Worm (Caenorhabditis elegans): Measurements from ENCODE around the gene Y97E10B.1.

The Y97E10B.1 gene

ce11 chrV:7904389-7904788 lies 39.3 kb upstream of the Y97E10B.1 start:
- TF ChIP-seq pbrm-1 (GFP tag; IDR thresholded peaks at IDR 0.05) = no peak
- no peak for TF ChIP-seq hlh-12 (tag; optimal IDR thresholded peaks at IDR 0.05)
- TF ChIP-seq nhr-27 (tag; optimal IDR thresholded peaks at IDR 0.05) = no peak
- TF ChIP-seq C06A6.2 (GFP tag; conservative IDR thresholded peaks at IDR 0.05) = no peak
- no peak for TF ChIP-seq ztf-22 (GFP tag; optimal IDR thresholded peaks at IDR 0.05)
- no peak for TF ChIP-seq ets-4 (GFP tag; optimal IDR thresholded peaks at IDR 0.05)
- no peak for TF ChIP-seq F49E8.2 (tag; optimal IDR thresholded peaks at IDR 0.05; ENCODE audit: insufficient read depth)
- no peak for TF ChIP-seq lsl-1 (GFP tag; optimal IDR thresholded peaks at IDR 0.05)
- TF ChIP-seq snpc-1.3 (tag; optimal IDR thresholded peaks at IDR 0.05; ENCODE audit: insufficient read depth) = no peak
- TF ChIP-seq unc-62 (GFP tag; optimal IDR thresholded peaks at IDR 0.05) = no peak
- no peak for TF ChIP-seq dox-1 (GFP tag; IDR thresholded peaks at IDR 0.05)

ce11 chrV:7908431-7908830 lies 35.2 kb upstream of the Y97E10B.1 start:
- TF ChIP-seq repo-1 (tag; optimal IDR thresholded peaks at IDR 0.05) = no peak
- TF ChIP-seq F57C9.4 (tag; optimal IDR thresholded peaks at IDR 0.05) = no peak
- TF ChIP-seq snpc-4 (GFP tag; optimal IDR thresholded peaks at IDR 0.05) = no peak
- no peak for TF ChIP-seq snpc-4 (tag; optimal IDR thresholded peaks at IDR 0.05)
- no peak for TF ChIP-seq F57A8.1 (GFP tag; optimal IDR thresholded peaks at IDR 0.05)
- TF ChIP-seq F22D6.2 (tag; optimal IDR thresholded peaks at IDR 0.05) = no peak
- no peak for TF ChIP-seq tlf-1 (GFP tag; optimal IDR thresholded peaks at IDR 0.05)
- TF ChIP-seq B0019.2 (GFP tag; conservative IDR thresholded peaks at IDR 0.05) = no peak
- no peak for TF ChIP-seq nfya-1 (tag; optimal IDR thresholded peaks at IDR 0.05; ENCODE audit: borderline replicate concordance, insufficient read depth)
- TF ChIP-seq zfh-2 (GFP tag; conservative IDR thresholded peaks at IDR 0.05) = no peak
- no peak for TF ChIP-seq mxl-1 (tag; optimal IDR thresholded peaks at IDR 0.05)
- no peak for TF ChIP-seq gei-17 (GFP tag; optimal IDR thresholded peaks at IDR 0.05)
- no peak for TF ChIP-seq nhr-179 (tag; optimal IDR thresholded peaks at IDR 0.05)
- TF ChIP-seq let-607 (tag; optimal IDR thresholded peaks at IDR 0.05) = no peak
- TF ChIP-seq nfyb-1 (GFP tag; IDR thresholded peaks at IDR 0.05) = no peak
- no peak for TF ChIP-seq snpc-1.3 (tag; optimal IDR thresholded peaks at IDR 0.05; ENCODE audit: insufficient read depth)
- no peak for TF ChIP-seq aptf-3 (GFP tag; IDR thresholded peaks at IDR 0.05)
- TF ChIP-seq bed-2 (GFP tag; IDR thresholded peaks at IDR 0.05) = no peak
- TF ChIP-seq hrde-1 (tag; optimal IDR thresholded peaks at IDR 0.05; ENCODE audit: borderline replicate concordance) = no peak
- no peak for TF ChIP-seq C06A6.2 (GFP tag; conservative IDR thresholded peaks at IDR 0.05)

ce11 chrV:7925483-7925882 lies 18.2 kb upstream of the Y97E10B.1 start, which contains the start of gene srsx-7:
Gene srsx-7, plus strand, starts transcription at chrV:7925783.
- TF ChIP-seq madf-6 (GFP tag; IDR thresholded peaks at IDR 0.05) (no peak), hlh-26 (GFP tag; conservative IDR thresholded peaks at IDR 0.05) (no peak), ZK185.1 (tag; optimal IDR thresholded peaks at IDR 0.05; ENCODE audit: poor library complexity, severe bottlenecking) (no peak), dpff-1 (tag; optimal IDR thresholded peaks at IDR 0.05) (no peak), nhr-179 (tag; optimal IDR thresholded peaks at IDR 0.05) (no peak), K11D2.4 (GFP tag; IDR thresholded peaks at IDR 0.05) (no peak)

- TF ChIP-seq mxl-1 (tag; optimal IDR thresholded peaks at IDR 0.05) (no peak), F37B4.10 (GFP tag; IDR thresholded peaks at IDR 0.05) (no peak), Y67H2A.10 (GFP tag; conservative IDR thresholded peaks at IDR 0.05) (no peak), tbp1 (GFP tag; optimal IDR thresholded peaks at IDR 0.05) (no peak), ceh-40 (GFP tag; IDR thresholded peaks at IDR 0.05) (no peak), rpc-1 (optimal IDR thresholded peaks at IDR 0.05) (no peak), rpc-1 (tag; optimal IDR thresholded peaks at IDR 0.05) (no peak), him-1 (tag; optimal IDR thresholded peaks at IDR 0.05) (no peak), ZK185.1 (tag; optimal IDR thresholded peaks at IDR 0.05; ENCODE audit: poor library complexity, severe bottlenecking) (no peak), K11D2.4 (GFP tag; IDR thresholded peaks at IDR 0.05) (no peak), Y79H2A.3 (GFP tag; conservative IDR thresholded peaks at IDR 0.05) (no peak), sdz-38 (tag; optimal IDR thresholded peaks at IDR 0.05) (no peak), Y53F4B.3 (GFP tag; IDR thresholded peaks at IDR 0.05) (no peak)
These were observed 16.9 kb upstream of the Y97E10B.1 start, which contains the start of gene srsx-6 for ce11 chrV:7926784-7927183. Gene srsx-6, plus strand, starts transcription at chrV:7927084.

All from whole organism, young adult.